Worm (Caenorhabditis elegans): ENCODE results near the gene spp-16.
A peak's percentile ranks its signal among the peaks of the same experiment; 100 is the strongest.

The spp-16 gene

DNA sequence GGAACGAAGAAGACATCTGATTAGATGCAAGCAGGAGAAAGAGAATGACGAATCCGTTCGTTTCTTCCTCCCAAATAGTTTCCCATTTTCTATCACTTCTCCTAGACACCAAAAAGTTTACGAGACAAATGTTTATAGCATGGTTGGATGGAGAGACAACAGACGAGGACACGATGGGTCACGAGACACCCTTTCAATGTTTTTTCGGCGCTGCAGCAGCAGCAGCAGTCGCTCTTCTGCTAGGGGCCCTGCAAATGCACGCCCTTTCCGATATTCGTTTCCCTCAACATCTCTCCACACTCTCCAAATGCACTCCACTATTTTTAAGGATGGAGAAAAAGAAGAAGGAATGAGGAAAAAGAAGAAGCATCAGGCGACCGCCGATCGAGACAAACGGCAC is 42.8 kb downstream of the spp-16 start (continued):
- TF ChIP-seq ZK546.5 (tag; optimal IDR thresholded peaks at IDR 0.05), result no peak
- peak; percentile 72 for TF ChIP-seq egl-27 (tag; optimal IDR thresholded peaks at IDR 0.05)

DNA sequence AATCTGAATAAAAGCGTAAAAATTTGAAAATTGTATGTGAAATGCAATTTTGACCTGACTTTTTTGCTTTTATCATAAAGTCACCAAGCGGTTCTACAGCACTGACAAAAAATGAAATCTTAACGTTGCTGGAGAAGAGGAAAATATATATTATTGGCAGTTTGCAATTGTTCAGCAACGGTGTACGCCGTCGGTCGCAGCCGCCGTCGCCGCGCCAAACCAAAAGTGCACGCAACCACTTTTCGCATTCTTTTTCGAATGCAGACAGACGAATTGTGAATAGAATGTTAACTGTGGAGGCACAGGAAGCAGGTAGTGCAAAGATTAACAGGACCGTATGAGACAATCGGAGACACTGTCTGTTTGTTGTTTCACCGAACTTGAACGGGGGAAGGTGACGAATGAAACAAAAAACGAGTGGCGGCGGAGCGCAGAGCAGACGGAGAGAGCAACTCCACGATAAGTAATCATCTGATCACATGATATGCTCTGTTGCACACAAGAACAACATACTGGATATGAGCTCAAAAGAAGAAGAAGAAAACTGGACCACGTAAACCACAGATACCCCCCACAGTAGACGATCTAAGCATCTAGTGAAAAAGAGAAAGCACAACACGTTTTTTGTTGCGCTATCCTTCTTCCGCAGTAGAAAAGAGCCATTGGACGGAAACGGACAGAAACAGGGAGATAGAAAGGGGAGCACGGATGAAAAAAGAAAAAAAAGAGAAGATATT is 44.0 kb downstream of the spp-16 start:
- TF ChIP-seq snpc-4 (tag; optimal IDR thresholded peaks at IDR 0.05) (no peak), fos-1 (tag; optimal IDR thresholded peaks at IDR 0.05) (peak; percentile 14), unc-62 (GFP tag; optimal IDR thresholded peaks at IDR 0.05) (no peak), lin-11 (tag; optimal IDR thresholded peaks at IDR 0.05) (no peak), skn-1 (tag; optimal IDR thresholded peaks at IDR 0.05) (no peak), ztf-1 (GFP tag; conservative IDR thresholded peaks at IDR 0.05) (no peak), ceh-16 (tag; optimal IDR thresholded peaks at IDR 0.05) (no peak), gmeb-1 (tag; optimal IDR thresholded peaks at IDR 0.05) (no peak), lin-13 (GFP tag; optimal IDR thresholded peaks at IDR 0.05) (no peak), C34F6.9 (tag; optimal IDR thresholded peaks at IDR 0.05) (peak; percentile 43), F13H6.1 (tag; optimal IDR thresholded peaks at IDR 0.05) (peak; percentile 52), nhr-21 (tag; optimal IDR thresholded peaks at IDR 0.05) (no peak), sma-9 (GFP tag; optimal IDR thresholded peaks at IDR 0.05) (peak; percentile 8), sma-9 (tag; optimal IDR thresholded peaks at IDR 0.05) (no peak), dmd-4 (tag; optimal IDR thresholded peaks at IDR 0.05) (no peak), nhr-77 (tag; optimal IDR thresholded peaks at IDR 0.05) (no peak), lin-39 (tag; optimal IDR thresholded peaks at IDR 0.05) (no peak), zag-1 (tag; optimal IDR thresholded peaks at IDR 0.05) (no peak), peb-1 (tag; optimal IDR thresholded peaks at IDR 0.05) (no peak), ztf-4 (tag; optimal IDR thresholded peaks at IDR 0.05) (no peak), mbf-1 (tag; optimal IDR thresholded peaks at IDR 0.05) (no peak), ceh-82 (tag; optimal IDR thresholded peaks at IDR 0.05) (no peak), unc-39 (tag; optimal IDR thresholded peaks at IDR 0.05) (no peak), lsy-2 (tag; optimal IDR thresholded peaks at IDR 0.05) (peak in 1 of 2 experiments; percentile 21), alr-1 (tag; optimal IDR thresholded peaks at IDR 0.05) (no peak), nhr-129 (tag; optimal IDR thresholded peaks at IDR 0.05) (peak; percentile 78), nhr-23 (tag; optimal IDR thresholded peaks at IDR 0.05) (no peak), R02D3.7 (tag; optimal IDR thresholded peaks at IDR 0.05) (no peak), nhr-11 (tag; optimal IDR thresholded peaks at IDR 0.05) (no peak), mdl-1 (tag; optimal IDR thresholded peaks at IDR 0.05) (no peak), Y55F3AM.14 (GFP tag; optimal IDR thresholded peaks at IDR 0.05) (peak; percentile 82), nhr-237 (tag; optimal IDR thresholded peaks at IDR 0.05) (no peak), mab-5 (tag; optimal IDR thresholded peaks at IDR 0.05) (no peak), nhr-25 (tag; optimal IDR thresholded peaks at IDR 0.05) (no peak), sem-4 (tag; optimal IDR thresholded peaks at IDR 0.05) (no peak), sma-3 (GFP tag; optimal IDR thresholded peaks at IDR 0.05) (peak; percentile 16), ztf-11 (tag; optimal IDR thresholded peaks at IDR 0.05) (no peak), nhr-12 (tag; optimal IDR thresholded peaks at IDR 0.05) (no peak), egl-27 (tag; optimal IDR thresholded peaks at IDR 0.05) (peak; percentile 4), nhr-10 (tag; optimal IDR thresholded peaks at IDR 0.05) (no peak), elt-3 (tag; optimal IDR thresholded peaks at IDR 0.05) (no peak), ZK546.5 (tag; optimal IDR thresholded peaks at IDR 0.05) (no peak), elt-1 (tag; optimal IDR thresholded peaks at IDR 0.05) (no peak), unc-55 (GFP tag; optimal IDR thresholded peaks at IDR 0.05) (peak; percentile 38), nhr-6 (tag; optimal IDR thresholded peaks at IDR 0.05) (no peak), aly-2 (tag; optimal IDR thresholded peaks at IDR 0.05) (no peak), blmp-1 (tag; optimal IDR thresholded peaks at IDR 0.05; ENCODE audit: insufficient read depth) (peak; percentile 15), crh-2 (tag; optimal IDR thresholded peaks at IDR 0.05) (no peak), ama-1 (optimal IDR thresholded peaks at IDR 0.05) (no peak)
